Fruit fly (Drosophila melanogaster) whole organism, adult: ENCODE data around the gene CG14130.

Experiments used
- CG11617 ChIP-seq: fragments of 200-800 bp; sonication (Bioruptor generic); optimal IDR thresholded peaks from 2 replicates; lab custom pipeline; 2017; ENCODE audit warnings: mild to moderate bottlenecking, missing biosample characterization, missing genetic modification reagents, missing genetic modification characterization
- CG12768 ChIP-seq: fragments of 200-800 bp; sonication (Bioruptor generic); optimal IDR thresholded peaks from 2 replicates; lab custom pipeline; 2017; ENCODE audit warnings: missing biosample characterization, missing genetic modification characterization, mild to moderate bottlenecking, moderate library complexity, missing genetic modification reagents
- CG5204 ChIP-seq: fragments of 200-800 bp; sonication (Bioruptor generic); optimal IDR thresholded peaks from 2 replicates; lab custom pipeline; 2016; ENCODE audit warnings: missing biosample characterization, missing genetic modification characterization
- CG7101 ChIP-seq: fragments of 200-800 bp; sonication (Bioruptor generic); optimal IDR thresholded peaks from 2 replicates; lab custom pipeline; 2018; ENCODE audit warnings: missing biosample characterization, mild to moderate bottlenecking, missing genetic modification characterization, moderate library complexity
- Crg-1 ChIP-seq: fragments of 200-800 bp; sonication (Bioruptor generic); optimal IDR thresholded peaks from 2 replicates; lab custom pipeline; 2016; ENCODE audit warnings: missing biosample characterization, missing genetic modification characterization
- Mnt ChIP-seq: fragments of 200-800 bp; sonication (Bioruptor generic); optimal IDR thresholded peaks from 2 replicates; lab custom pipeline; 2016; ENCODE audit warnings: missing biosample characterization, mild to moderate bottlenecking, missing genetic modification characterization
- bab1 ChIP-seq: fragments of 200-800 bp; sonication (Bioruptor generic); optimal IDR thresholded peaks from 3 replicates; lab custom pipeline; 2019; ENCODE audit warnings: missing biosample characterization, mild to moderate bottlenecking, missing genetic modification characterization, moderate library complexity
- ovo ChIP-seq: fragments of 200-800 bp; sonication (Bioruptor generic); optimal IDR thresholded peaks from 2 replicates; lab custom pipeline; 2016; ENCODE audit warnings: missing biosample characterization, missing genetic modification characterization
- pad ChIP-seq: fragments of 200-800 bp; sonication (Bioruptor generic); optimal IDR thresholded peaks from 3 replicates; lab custom pipeline; 2017; ENCODE audit warnings: missing biosample characterization, missing genetic modification characterization, mild to moderate bottlenecking, moderate library complexity, missing genetic modification reagents
- toe ChIP-seq: fragments of 200-800 bp; sonication (Bioruptor generic); optimal IDR thresholded peaks from 2 replicates; lab custom pipeline; 2016; ENCODE audit warnings: missing biosample characterization, missing genetic modification characterization

- TF ChIP-seq ovo, result no peak
- no peak for TF ChIP-seq Mnt
- TF ChIP-seq Crg-1 (GFP tag; lab: Kevin White, UChicago), result no peak
- no peak for TF ChIP-seq pad (GFP tag; lab: Kevin White, UChicago)
- no peak for TF ChIP-seq CG7101
- TF ChIP-seq bab1, result no peak
- TF ChIP-seq CG5204 (GFP tag; lab: Kevin White, UChicago), result no peak
- TF ChIP-seq toe, result no peak
- TF ChIP-seq CG11617 (GFP tag; lab: Kevin White, UChicago), result no peak
- no peak for TF ChIP-seq CG12768
Observed at dm6 chr3L:11858745-11859144, 43.5 kb downstream of the CG14130 start.
